Worm (Caenorhabditis elegans): ENCODE results near the gene obr-3.

DNA sequence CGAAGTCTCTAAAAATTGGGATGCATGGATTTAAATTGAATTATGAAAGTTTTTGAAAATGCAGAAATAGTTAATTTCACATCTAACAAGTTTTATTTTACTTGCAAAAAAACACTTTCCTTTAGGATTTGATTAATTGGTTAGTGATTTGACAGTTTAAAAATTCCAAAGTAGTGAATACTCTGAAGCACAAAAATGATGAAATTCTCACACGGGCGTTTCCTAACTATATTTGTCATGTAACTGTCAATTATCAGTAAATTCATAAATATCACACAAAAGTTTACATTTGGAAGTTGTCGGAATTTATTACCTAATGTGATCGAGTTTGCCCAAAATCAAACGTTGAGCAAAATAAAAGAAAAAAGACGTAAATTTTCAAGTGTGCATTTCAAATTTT, 1.5 kb upstream of the obr-3 start:
- TF ChIP-seq mep-1 (tag; optimal IDR thresholded peaks at IDR 0.05), result no peak
- TF ChIP-seq nhr-76 (tag; optimal IDR thresholded peaks at IDR 0.05), result no peak
- no peak for TF ChIP-seq egl-13 (tag; optimal IDR thresholded peaks at IDR 0.05)
- no peak for TF ChIP-seq sptf-1 (tag; optimal IDR thresholded peaks at IDR 0.05)
- no peak for TF ChIP-seq fos-1 (tag; optimal IDR thresholded peaks at IDR 0.05)
- TF ChIP-seq unc-62 (GFP tag; optimal IDR thresholded peaks at IDR 0.05), result no peak
